Worm (Caenorhabditis elegans): ENCODE measurements around the gene F31A3.3.

- TF ChIP-seq F49E8.2 (tag; optimal IDR thresholded peaks at IDR 0.05; ENCODE audit: borderline replicate concordance), result no peak
- TF ChIP-seq nhr-77 (tag; optimal IDR thresholded peaks at IDR 0.05), result no peak
- TF ChIP-seq lin-13 (GFP tag; optimal IDR thresholded peaks at IDR 0.05), result no peak
- TF ChIP-seq zag-1 (tag; optimal IDR thresholded peaks at IDR 0.05), result no peak
- no peak for TF ChIP-seq ceh-32 (tag; optimal IDR thresholded peaks at IDR 0.05; ENCODE audit: poor library complexity)
- TF ChIP-seq unc-39 (tag; optimal IDR thresholded peaks at IDR 0.05), result no peak
- no peak for TF ChIP-seq dmd-8 (GFP tag; IDR thresholded peaks at IDR 0.05)
- TF ChIP-seq F10B5.3 (tag; optimal IDR thresholded peaks at IDR 0.05), result no peak
- no peak for TF ChIP-seq ama-1 (optimal IDR thresholded peaks at IDR 0.05)
- TF ChIP-seq snpc-1.2 (GFP tag; IDR thresholded peaks at IDR 0.05), result no peak
- TF ChIP-seq lin-1 (GFP tag; IDR thresholded peaks at IDR 0.05), result no peak
Observed at ce11 chrX:17517872-17518271, 16.0 kb downstream of the F31A3.3 start.
